Worm (Caenorhabditis elegans) whole organism, L1 larva: ENCODE measurements around the gene pitp-1.

ENCODE experiments used
- aly-2 ChIP-seq: fragments of 150-350 bp; optimal IDR thresholded peaks from 2 replicates; lab custom pipeline; 2014; ENCODE audit warnings: missing biosample characterization, missing genetic modification characterization
- egl-13 ChIP-seq: sonication (generic microtip); optimal IDR thresholded peaks from 2 replicates; lab custom pipeline; 2016; ENCODE audit warnings: missing genotype, missing genetic modification reagents, missing genetic modification characterization, missing compliant biosample characterization
- lsy-2 ChIP-seq, 2 experiments: fragments of 150-350 bp; optimal IDR thresholded peaks; 2 replicates each; lab custom pipeline; 2014; ENCODE audit warnings: missing biosample characterization in 2 of 2, missing genetic modification characterization in 2 of 2
- nhr-237 ChIP-seq: fragments of 150-350 bp; optimal IDR thresholded peaks from 2 replicates; lab custom pipeline; 2014; ENCODE audit warnings: missing biosample characterization, missing genetic modification characterization
- snpc-4 ChIP-seq: fragments of 150-350 bp; optimal IDR thresholded peaks from 2 replicates; lab custom pipeline; 2014; ENCODE audit warnings: missing biosample characterization, missing genetic modification characterization

- TF ChIP-seq nhr-237 (tag; lab: Kevin White, UChicago) (no peak), egl-13 (tag; lab: Kevin White, UChicago) (no peak), lsy-2 (tag; optimal IDR thresholded peaks at IDR 0.05; lab: Kevin White, UChicago) (peak in 1 of 2 experiments; percentile 28), aly-2 (tag; lab: Kevin White, UChicago) (no peak), snpc-4 (tag; lab: Kevin White, UChicago) (no peak)
These were observed 12.5 kb upstream of the pitp-1 start for ce11 chrIII:3542105-3542504.
